Worm (Caenorhabditis elegans) whole organism, L4 larva: ENCODE measurements around the gene C48D1.5.

Source experiments
- D1046.2 ChIP-seq: fragments of 200-800 bp; sonication (Bioruptor generic); IDR thresholded peaks from 2 replicates; pipeline ENCODE4 v1.3.6; 2022; ENCODE audit warnings: missing genetic modification characterization, missing compliant biosample characterization
- F44E2.7 ChIP-seq: fragments of 200-800 bp; sonication (Bioruptor generic); IDR thresholded peaks from 2 replicates; pipeline ENCODE4 v2.1.2; 2022; ENCODE audit warnings: missing genetic modification characterization, missing compliant biosample characterization
- R02D3.7 ChIP-seq: fragments of 150-350 bp; sonication (generic microtip); optimal IDR thresholded peaks from 3 replicates; lab custom pipeline; 2014; ENCODE audit warnings: missing biosample characterization, missing genetic modification characterization
- T20F7.1 ChIP-seq: fragments of 200-800 bp; sonication (Bioruptor generic); optimal IDR thresholded peaks from 2 replicates; lab custom pipeline; 2018; ENCODE audit warnings: mild to moderate bottlenecking, missing genetic modification characterization, missing compliant biosample characterization
- Y48G9A.11 ChIP-seq: fragments of 200-800 bp; sonication (Bioruptor generic); IDR thresholded peaks from 2 replicates; pipeline ENCODE4 v1.3.6; 2022; ENCODE audit warnings: missing genetic modification reagents, missing genetic modification characterization, missing compliant biosample characterization
- ZK337.2 ChIP-seq: fragments of 200-800 bp; sonication (Bioruptor generic); IDR thresholded peaks from 2 replicates; pipeline ENCODE4 v1.3.6; 2022; ENCODE audit warnings: missing genetic modification reagents, missing genetic modification characterization, missing compliant biosample characterization
- aha-1 ChIP-seq: fragments of 150-350 bp; peaks from one replicate; lab custom pipeline; 2014; ENCODE audit warnings: missing biosample characterization, missing genetic modification characterization
- aly-2 ChIP-seq: sonication (generic microtip); optimal IDR thresholded peaks from 2 replicates; lab custom pipeline; 2018; ENCODE audit warnings: missing biosample characterization, missing genetic modification characterization
- ama-1 ChIP-seq: fragments of 150-350 bp; optimal IDR thresholded peaks from 2 replicates; lab custom pipeline; 2014; ENCODE audit warnings: inconsistent platforms, mixed read lengths
- ceh-20 ChIP-seq: fragments of 200-800 bp; sonication (Bioruptor generic); IDR thresholded peaks from 2 replicates; pipeline ENCODE4 v1.3.6; 2022; ENCODE audit warnings: missing genetic modification reagents, missing genetic modification characterization, missing compliant biosample characterization
- ceh-28 ChIP-seq: fragments of 150-350 bp; optimal IDR thresholded peaks from 2 replicates; lab custom pipeline; 2014; ENCODE audit warnings: missing biosample characterization, missing genetic modification reagents, missing genetic modification characterization
- ceh-44 ChIP-seq: fragments of 200-800 bp; sonication (Bioruptor generic); IDR thresholded peaks from 2 replicates; pipeline ENCODE4 v1.3.6; 2022; ENCODE audit warnings: missing genetic modification reagents, missing genetic modification characterization, missing compliant biosample characterization
- ceh-82 ChIP-seq: sonication (generic microtip); optimal IDR thresholded peaks from 2 replicates; lab custom pipeline; 2017; ENCODE audit warnings: missing biosample characterization, missing genetic modification characterization
- ces-1 ChIP-seq: fragments of 150-350 bp; sonication (generic microtip); optimal IDR thresholded peaks from 4 replicates; lab custom pipeline; 2014; ENCODE audit warnings: missing biosample characterization, missing genetic modification reagents, missing genetic modification characterization
- daf-8 ChIP-seq: fragments of 200-800 bp; sonication (Bioruptor generic); IDR thresholded peaks from 2 replicates; pipeline ENCODE4 v1.3.6; 2022; ENCODE audit warnings: missing genetic modification characterization, missing compliant biosample characterization
- dmd-9 ChIP-seq: fragments of 200-800 bp; sonication (Bioruptor generic); IDR thresholded peaks from 2 replicates; pipeline ENCODE4 v1.3.6; 2022; ENCODE audit warnings: missing genetic modification reagents, missing genetic modification characterization, missing compliant biosample characterization
- duxl-1 ChIP-seq: sonication (generic microtip); optimal IDR thresholded peaks from 2 replicates; lab custom pipeline; 2016; ENCODE audit warnings: mild to moderate bottlenecking, missing genetic modification characterization, moderate library complexity, missing compliant biosample characterization; ENCODE audit not compliant: poor library complexity
- fos-1 ChIP-seq: fragments of 150-350 bp; optimal IDR thresholded peaks from 2 replicates; lab custom pipeline; 2014; ENCODE audit warnings: missing biosample characterization, missing genetic modification characterization
- hmg-1.1 ChIP-seq: fragments of 200-800 bp; sonication (Bioruptor generic); IDR thresholded peaks from 2 replicates; pipeline ENCODE4 v1.3.6; 2022; ENCODE audit warnings: missing genetic modification reagents, missing genetic modification characterization, missing compliant biosample characterization
- jun-1 ChIP-seq: fragments of 150-350 bp; optimal IDR thresholded peaks from 2 replicates; lab custom pipeline; 2014; ENCODE audit warnings: missing biosample characterization, missing genetic modification reagents, missing genetic modification characterization
- lin-1 ChIP-seq: fragments of 200-800 bp; sonication (Bioruptor generic); IDR thresholded peaks from 2 replicates; pipeline ENCODE4 v1.3.6; 2022; ENCODE audit warnings: missing genetic modification reagents, missing genetic modification characterization, missing compliant biosample characterization
- lin-13 ChIP-seq: fragments of 150-350 bp; optimal IDR thresholded peaks from 2 replicates; lab custom pipeline; 2014; ENCODE audit warnings: missing biosample characterization, missing genetic modification reagents, missing genetic modification characterization
- lin-38 ChIP-seq: fragments of 200-800 bp; sonication (Bioruptor generic); IDR thresholded peaks from 2 replicates; pipeline ENCODE4 v1.3.6; 2022; ENCODE audit warnings: missing genetic modification reagents, missing genetic modification characterization, missing compliant biosample characterization
- lir-3 ChIP-seq: sonication (generic microtip); optimal IDR thresholded peaks from 2 replicates; lab custom pipeline; 2016; ENCODE audit warnings: mild to moderate bottlenecking, missing genetic modification characterization, missing compliant biosample characterization
- mdl-1 ChIP-seq, 2 experiments: fragments of 150-350 bp in 1 of 2; sonication (generic microtip) in 1 of 2; optimal IDR thresholded peaks; 2 replicates each; lab custom pipeline; 2014 to 2017; ENCODE audit warnings: missing biosample characterization in 2 of 2, missing genetic modification characterization in 2 of 2
- mep-1 ChIP-seq: fragments of 150-350 bp; sonication (generic microtip); optimal IDR thresholded peaks from 3 replicates; lab custom pipeline; 2014; ENCODE audit warnings: missing biosample characterization, missing genetic modification characterization
- mxl-2 ChIP-seq: fragments of 200-800 bp; sonication (Bioruptor generic); conservative IDR thresholded peaks from 2 replicates; pipeline ENCODE4 v1.3.6; 2022; ENCODE audit warnings: missing genetic modification reagents, missing genetic modification characterization, missing compliant biosample characterization
- nhr-11 ChIP-seq: fragments of 150-350 bp; optimal IDR thresholded peaks from 2 replicates; lab custom pipeline; 2014; ENCODE audit warnings: missing biosample characterization, missing genetic modification characterization
- nhr-25 ChIP-seq: sonication (generic microtip); optimal IDR thresholded peaks from 2 replicates; lab custom pipeline; 2017; ENCODE audit warnings: missing genetic modification characterization, mild to moderate bottlenecking, missing compliant biosample characterization, antibody characterized with exemption, moderate library complexity, borderline replicate concordance; ENCODE audit not compliant: insufficient read depth
- nhr-28 ChIP-seq: fragments of 150-350 bp; optimal IDR thresholded peaks from 2 replicates; lab custom pipeline; 2014; ENCODE audit warnings: missing biosample characterization, missing genetic modification characterization
- nhr-41 ChIP-seq: fragments of 200-800 bp; sonication (Bioruptor generic); IDR thresholded peaks from 2 replicates; pipeline ENCODE4 v1.3.6; 2022; ENCODE audit warnings: missing genetic modification reagents, missing genetic modification characterization, missing compliant biosample characterization
- nhr-76 ChIP-seq: fragments of 150-350 bp; optimal IDR thresholded peaks from 2 replicates; lab custom pipeline; 2014; ENCODE audit warnings: missing biosample characterization, missing genetic modification characterization
- pqm-1 ChIP-seq: sonication (generic microtip); optimal IDR thresholded peaks from 2 replicates; lab custom pipeline; 2017; ENCODE audit warnings: missing biosample characterization, missing genetic modification characterization
- sdz-12 ChIP-seq: fragments of 200-800 bp; sonication (Bioruptor generic); optimal IDR thresholded peaks from 2 replicates; lab custom pipeline; 2018; ENCODE audit warnings: mild to moderate bottlenecking, missing genetic modification characterization, missing compliant biosample characterization
- skn-1 ChIP-seq: fragments of 150-350 bp; optimal IDR thresholded peaks from 2 replicates; lab custom pipeline; 2014; ENCODE audit warnings: missing biosample characterization, missing genetic modification characterization
- spr-3 ChIP-seq: fragments of 200-800 bp; sonication (Bioruptor generic); optimal IDR thresholded peaks from 2 replicates; lab custom pipeline; 2018; ENCODE audit warnings: mild to moderate bottlenecking, missing genetic modification characterization, missing compliant biosample characterization
- tra-1 ChIP-seq: fragments of 200-800 bp; sonication (Bioruptor generic); IDR thresholded peaks from 2 replicates; pipeline ENCODE4 v1.3.6; 2022; ENCODE audit warnings: missing genetic modification reagents, missing genetic modification characterization, missing compliant biosample characterization
- unc-130 ChIP-seq: sonication (generic microtip); optimal IDR thresholded peaks from 2 replicates; lab custom pipeline; 2016; ENCODE audit warnings: missing genetic modification reagents, missing genetic modification characterization, missing compliant biosample characterization
- unc-62 ChIP-seq, 3 experiments: fragments of 150-350 bp in 1 of 3; sonication (generic microtip); optimal IDR thresholded peaks in 2 of 3; peaks in 1 of 3; 1 replicate in 1 of 3; 2 replicates in 2 of 3; lab custom pipeline; 2014 to 2017; ENCODE audit warnings: missing biosample characterization in 3 of 3, missing genetic modification characterization in 3 of 3, missing genetic modification reagents in 3 of 3, missing genotype in 1 of 3
- zip-2 ChIP-seq: fragments of 150-350 bp; optimal IDR thresholded peaks from 2 replicates; lab custom pipeline; 2014; ENCODE audit warnings: missing biosample characterization, missing genetic modification characterization

C48D1.5 gene

ce11 chrIV:13221657-13222056, at the start of gene C48D1.5:
TSS of gene C48D1.5 (plus strand) at chrIV:13221957.
- TF ChIP-seq mxl-2 (GFP tag; lab: Robert Waterston, UW) (no peak), ces-1 (GFP tag; lab: Kevin White, UChicago) (no peak), nhr-11 (tag; lab: Kevin White, UChicago) (no peak)

- TF ChIP-seq unc-62 (GFP tag; optimal IDR thresholded peaks at IDR 0.05 in 1 of 2; lab: Kevin White, UChicago) = peak in 1 of 2 experiments; percentile 97
- TF ChIP-seq unc-62 (tag; optimal IDR thresholded peaks at IDR 0.05; lab: Kevin White, UChicago) = no peak
- TF ChIP-seq mep-1 = no peak
- TF ChIP-seq duxl-1 (tag; lab: Kevin White, UChicago) = no peak
- TF ChIP-seq, all 104 proteins: peak for 1
Measured at ce11 chrIV:13173359-13173758, 48.4 kb upstream of the C48D1.5 start.

- no peak for TF ChIP-seq ceh-28 (tag; lab: Kevin White, UChicago)
- peak in 1 of 2 experiments; percentile 76 for TF ChIP-seq unc-62 (GFP tag; optimal IDR thresholded peaks at IDR 0.05 in 1 of 2; lab: Kevin White, UChicago)
- TF ChIP-seq unc-62 (tag; optimal IDR thresholded peaks at IDR 0.05; lab: Kevin White, UChicago) = no peak
- TF ChIP-seq aha-1 = peak; percentile 4
- no peak for TF ChIP-seq nhr-28 (tag; lab: Kevin White, UChicago)
- no peak for TF ChIP-seq mdl-1 (tag; optimal IDR thresholded peaks at IDR 0.05; lab: Kevin White, UChicago)
- TF ChIP-seq, all 104 proteins: peak for 2
Measured at ce11 chrIV:13179295-13179694, 42.5 kb upstream of the C48D1.5 start, which contains the start of gene lev-1. TSS of gene lev-1 (minus strand) at chrIV:13179395.

DNA sequence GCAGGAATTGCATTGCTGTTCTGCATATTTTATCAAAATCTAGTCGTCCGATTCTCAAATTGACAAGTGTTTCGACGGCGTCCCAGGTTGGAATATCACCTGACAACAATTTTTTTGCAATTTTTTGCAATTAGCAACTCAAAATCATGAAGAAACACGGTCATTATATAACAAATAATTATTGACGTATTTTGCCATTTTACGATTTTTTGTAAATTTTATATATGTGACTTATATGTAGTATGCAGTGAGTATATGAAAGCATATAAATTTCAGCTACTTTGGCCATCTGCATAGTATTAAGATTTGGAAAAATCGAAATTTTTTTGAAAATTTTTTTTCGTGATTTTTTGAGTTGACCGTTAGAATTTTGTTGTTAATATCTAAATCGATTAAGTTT, 41.0 kb upstream of the C48D1.5 start, which contains the start of gene F58D2.3:
TSS of gene F58D2.3 (minus strand) at position 101 of the 400 bp plus-strand sequence.
- TF ChIP-seq Y48G9A.11 (GFP tag; lab: Robert Waterston, UW) (no peak), hmg-1.1 (GFP tag; lab: Robert Waterston, UW) (no peak), dmd-9 (GFP tag; lab: Robert Waterston, UW) (no peak), tra-1 (GFP tag; lab: Robert Waterston, UW) (no peak), lin-38 (no peak), aly-2 (tag; lab: Kevin White, UChicago) (no peak), ceh-20 (GFP tag; lab: Robert Waterston, UW) (no peak), lin-1 (GFP tag; lab: Robert Waterston, UW) (no peak), nhr-76 (tag; lab: Kevin White, UChicago) (no peak), ceh-44 (no peak), unc-62 (GFP tag; optimal IDR thresholded peaks at IDR 0.05 in 1 of 2; lab: Kevin White, UChicago) (no peak), unc-62 (tag; optimal IDR thresholded peaks at IDR 0.05; lab: Kevin White, UChicago) (no peak), spr-3 (GFP tag; lab: Kevin White, UChicago) (no peak), fos-1 (tag; lab: Kevin White, UChicago) (no peak), daf-8 (no peak)

ce11 chrIV:13188959-13189358, 32.8 kb upstream of the C48D1.5 start, which contains the start of gene F58D2.4:
TSS of gene F58D2.4 (minus strand) at chrIV:13189059.
- TF ChIP-seq nhr-25 (tag; lab: Kevin White, UChicago) (no peak), ZK337.2 (no peak), ama-1 (lab: Kevin White, UChicago) (no peak), nhr-11 (tag; lab: Kevin White, UChicago) (no peak), jun-1 (tag; lab: Kevin White, UChicago) (no peak)

DNA sequence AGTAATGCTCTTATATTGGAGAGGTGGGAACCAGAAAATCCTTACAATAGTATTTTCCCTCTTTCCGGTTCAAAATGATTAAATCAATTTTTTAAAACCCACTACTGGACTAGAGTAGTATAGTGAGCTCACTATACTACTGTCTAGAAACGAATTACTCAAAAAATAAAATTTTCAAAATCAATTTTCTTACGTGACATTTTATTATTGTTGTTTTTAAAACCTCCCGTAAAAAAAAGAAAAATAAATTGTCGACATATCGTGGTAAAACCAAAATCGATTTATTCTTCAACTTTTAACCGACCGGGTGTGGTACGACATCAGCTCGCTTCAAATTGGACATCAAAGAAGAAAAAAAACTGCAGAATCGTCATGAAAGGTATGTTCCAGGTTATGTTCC, 32.3 kb upstream of the C48D1.5 start, which contains the start of gene F58D2.2:
TSS of gene F58D2.2 (plus strand) at position 301 of the 400 bp plus-strand sequence.
- TF ChIP-seq aha-1 (no peak), nhr-41 (GFP tag; lab: Robert Waterston, UW) (no peak), T20F7.1 (GFP tag; lab: Kevin White, UChicago) (no peak), F44E2.7 (GFP tag; lab: Robert Waterston, UW) (no peak), sdz-12 (GFP tag; lab: Kevin White, UChicago) (no peak), zip-2 (tag; lab: Kevin White, UChicago) (no peak), ceh-44 (no peak), pqm-1 (tag; lab: Kevin White, UChicago) (no peak), D1046.2 (GFP tag; lab: Robert Waterston, UW) (no peak), R02D3.7 (tag; lab: Kevin White, UChicago) (no peak), nhr-11 (tag; lab: Kevin White, UChicago) (no peak), unc-130 (no peak), ceh-82 (tag; lab: Kevin White, UChicago) (no peak), lir-3 (tag; lab: Kevin White, UChicago) (no peak), skn-1 (tag; lab: Kevin White, UChicago) (no peak), ces-1 (GFP tag; lab: Kevin White, UChicago) (no peak), lin-38 (no peak), lin-13 (GFP tag; lab: Kevin White, UChicago) (no peak)
